Worm (Caenorhabditis elegans): Measurements from ENCODE around the gene daf-2.

daf-2 gene

DNA sequence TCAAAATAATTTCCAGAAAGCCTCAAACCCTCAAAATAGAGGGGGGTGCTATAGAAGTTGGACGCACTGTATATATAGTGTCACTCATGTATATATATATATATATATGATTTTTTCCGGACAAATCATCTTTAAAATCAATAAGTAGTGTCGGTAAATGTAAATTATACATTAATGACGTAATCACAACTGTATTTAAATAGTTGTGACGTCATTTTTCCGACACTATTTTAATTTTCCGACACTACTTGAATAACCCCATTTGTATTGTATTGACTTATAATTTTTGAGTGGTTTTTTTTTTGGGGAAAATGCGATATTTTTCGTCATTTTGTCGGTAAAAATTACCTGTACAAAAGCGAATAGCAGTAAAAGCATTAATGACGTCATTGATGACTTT lies 21.8 kb downstream of the daf-2 start:
- TF ChIP-seq nhr-84 (tag; optimal IDR thresholded peaks at IDR 0.05) (no peak), mef-2 (tag; optimal IDR thresholded peaks at IDR 0.05) (no peak), nhr-11 (tag; optimal IDR thresholded peaks at IDR 0.05) (no peak), sox-4 (tag; optimal IDR thresholded peaks at IDR 0.05) (no peak), dsc-1 (tag; optimal IDR thresholded peaks at IDR 0.05) (no peak), unc-62 (GFP tag; optimal IDR thresholded peaks at IDR 0.05) (no peak), alr-1 (tag; optimal IDR thresholded peaks at IDR 0.05; ENCODE audit: borderline replicate concordance) (no peak), C04F5.9 (tag; optimal IDR thresholded peaks at IDR 0.05) (no peak), nhr-28 (tag; optimal IDR thresholded peaks at IDR 0.05) (no peak), pqm-1 (tag; optimal IDR thresholded peaks at IDR 0.05) (no peak), grh-1 (GFP tag; IDR thresholded peaks at IDR 0.05) (no peak), tbx-2 (tag; optimal IDR thresholded peaks at IDR 0.05) (no peak)

- TF ChIP-seq unc-30 (tag; optimal IDR thresholded peaks at IDR 0.05) (no peak), lir-3 (tag; optimal IDR thresholded peaks at IDR 0.05; ENCODE audit: poor library complexity) (no peak), ceh-63 (GFP tag; optimal IDR thresholded peaks at IDR 0.05) (no peak), nhr-76 (tag; optimal IDR thresholded peaks at IDR 0.05) (no peak), xbp-1 (tag; optimal IDR thresholded peaks at IDR 0.05) (no peak)
These were observed 45.4 kb downstream of the daf-2 start for ce11 chrIII:2995288-2995687.

DNA sequence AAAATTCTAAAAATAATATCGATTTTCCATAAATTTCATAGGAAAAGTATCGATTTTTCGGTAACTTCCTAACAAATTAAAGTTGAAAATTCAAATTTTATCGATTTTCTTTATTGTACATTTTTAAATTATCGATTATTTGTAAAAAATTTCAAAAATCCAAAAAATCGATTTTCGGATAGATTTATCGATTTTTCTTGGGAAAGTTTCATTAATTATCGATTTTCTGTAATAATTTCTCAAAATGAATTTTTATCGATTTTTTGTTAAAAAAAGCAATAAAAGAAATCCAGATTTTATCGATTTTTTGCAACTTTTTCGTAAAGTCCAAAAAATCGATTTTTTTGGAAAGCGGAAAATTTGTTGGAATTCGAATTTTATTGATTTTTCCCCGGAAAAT lies 46.7 kb downstream of the daf-2 start:
- no peak for TF ChIP-seq sptf-1 (tag; optimal IDR thresholded peaks at IDR 0.05)
- no peak for TF ChIP-seq ztf-11 (tag; optimal IDR thresholded peaks at IDR 0.05)
- TF ChIP-seq skn-1 (tag; optimal IDR thresholded peaks at IDR 0.05), result no peak
- no peak for TF ChIP-seq nhr-12 (tag; optimal IDR thresholded peaks at IDR 0.05)
- TF ChIP-seq egl-13 (tag; optimal IDR thresholded peaks at IDR 0.05), result no peak
- no peak for TF ChIP-seq nhr-77 (tag; optimal IDR thresholded peaks at IDR 0.05)
- TF ChIP-seq lin-35 (GFP tag; optimal IDR thresholded peaks at IDR 0.05), result no peak
- TF ChIP-seq C04F5.9 (tag; optimal IDR thresholded peaks at IDR 0.05), result no peak
- TF ChIP-seq dsc-1 (tag; optimal IDR thresholded peaks at IDR 0.05), result no peak
- TF ChIP-seq fkh-8 (tag; optimal IDR thresholded peaks at IDR 0.05), result no peak
- no peak for TF ChIP-seq nhr-47 (tag; optimal IDR thresholded peaks at IDR 0.05)

DNA sequence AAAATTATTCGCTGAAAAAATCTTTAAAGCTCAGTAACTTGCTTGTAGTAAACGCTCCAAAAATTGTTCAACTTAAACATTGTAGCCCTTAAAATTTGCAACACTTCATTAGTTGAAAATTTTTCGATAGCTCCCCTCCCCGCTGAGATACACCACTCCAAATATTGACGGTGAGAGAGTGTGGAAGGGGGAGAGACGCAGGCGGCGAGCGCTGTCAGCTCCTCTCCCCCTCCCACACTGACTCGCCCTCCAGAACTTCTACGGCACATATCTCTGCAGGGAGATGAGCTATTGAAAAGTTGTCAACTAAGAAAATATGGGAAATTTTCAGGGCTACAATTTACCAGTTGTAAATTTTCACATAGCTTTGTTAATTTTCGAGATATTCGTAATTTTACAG lies 48.4 kb downstream of the daf-2 start:
- TF ChIP-seq lir-3 (tag; optimal IDR thresholded peaks at IDR 0.05; ENCODE audit: poor library complexity), result no peak
- TF ChIP-seq skn-1 (tag; optimal IDR thresholded peaks at IDR 0.05), result no peak
- TF ChIP-seq elt-3 (tag; optimal IDR thresholded peaks at IDR 0.05), result no peak
- TF ChIP-seq snpc-4 (tag; optimal IDR thresholded peaks at IDR 0.05), result no peak
- TF ChIP-seq grh-1 (GFP tag; IDR thresholded peaks at IDR 0.05), result no peak
- no peak for TF ChIP-seq ceh-88 (GFP tag; IDR thresholded peaks at IDR 0.05)
- TF ChIP-seq mab-9 (GFP tag; IDR thresholded peaks at IDR 0.05), result no peak
- TF ChIP-seq ztf-4 (tag; optimal IDR thresholded peaks at IDR 0.05), result no peak
- TF ChIP-seq ceh-82 (tag; optimal IDR thresholded peaks at IDR 0.05), result no peak
- TF ChIP-seq hlh-4 (tag; optimal IDR thresholded peaks at IDR 0.05), result no peak
- TF ChIP-seq aha-1 (tag; optimal IDR thresholded peaks at IDR 0.05), result no peak
- TF ChIP-seq ztf-11 (tag; optimal IDR thresholded peaks at IDR 0.05), result no peak
- TF ChIP-seq efl-1 (optimal IDR thresholded peaks at IDR 0.05), result no peak
- TF ChIP-seq efl-1 (GFP tag; optimal IDR thresholded peaks at IDR 0.05 in 1 of 2), result no peak
- TF ChIP-seq nhr-47 (tag; optimal IDR thresholded peaks at IDR 0.05), result no peak
- TF ChIP-seq irx-1 (tag; optimal IDR thresholded peaks at IDR 0.05), result no peak

- TF ChIP-seq egl-13 (tag; optimal IDR thresholded peaks at IDR 0.05) (no peak), nhr-85 (tag) (no peak), sptf-1 (tag; optimal IDR thresholded peaks at IDR 0.05) (no peak), nhr-84 (tag; optimal IDR thresholded peaks at IDR 0.05) (no peak), C16A3.4 (tag; optimal IDR thresholded peaks at IDR 0.05) (no peak), Y116A8C.19 (tag; optimal IDR thresholded peaks at IDR 0.05; ENCODE audit: borderline replicate concordance) (no peak), tlp-1 (tag; optimal IDR thresholded peaks at IDR 0.05) (no peak), ceh-63 (GFP tag; optimal IDR thresholded peaks at IDR 0.05) (no peak), lin-39 (tag; optimal IDR thresholded peaks at IDR 0.05) (no peak), nhr-76 (tag; optimal IDR thresholded peaks at IDR 0.05) (no peak), hlh-4 (tag; optimal IDR thresholded peaks at IDR 0.05) (no peak), lin-15B (tag; optimal IDR thresholded peaks at IDR 0.05) (no peak), lin-35 (GFP tag; optimal IDR thresholded peaks at IDR 0.05) (no peak), fkh-8 (tag; optimal IDR thresholded peaks at IDR 0.05) (no peak), ceh-8 (GFP tag; optimal IDR thresholded peaks at IDR 0.05) (no peak), egl-27 (tag; optimal IDR thresholded peaks at IDR 0.05) (no peak)
These were observed 50.7 kb downstream of the daf-2 start, which contains the start of gene Y55D5A.4 for ce11 chrIII:2989957-2990356. TSS of gene Y55D5A.4 (minus strand) at chrIII:2990057.

All from whole organism, L1 larva.